Worm (Caenorhabditis elegans) whole organism, early embryonic: ENCODE measurements around the gene frpr-14.

Experiments
- B0310.2 ChIP-seq: sonication (generic microtip); optimal IDR thresholded peaks from 2 replicates; lab custom pipeline; 2016; ENCODE audit warnings: mild to moderate bottlenecking, missing genetic modification characterization, missing compliant biosample characterization
- F13C5.2 ChIP-seq: sonication (generic microtip); optimal IDR thresholded peaks from 2 replicates; lab custom pipeline; 2017; ENCODE audit warnings: mild to moderate bottlenecking, missing genetic modification characterization, inconsistent platforms, missing compliant biosample characterization
- aly-1 ChIP-seq: sonication (generic microtip); optimal IDR thresholded peaks from 2 replicates; lab custom pipeline; 2016; ENCODE audit warnings: missing genetic modification characterization, missing compliant biosample characterization
- ama-1 ChIP-seq: fragments of 150-350 bp; optimal IDR thresholded peaks from 2 replicates; lab custom pipeline; 2014
- ceh-13 ChIP-seq: fragments of 200-800 bp; sonication (Bioruptor generic); optimal IDR thresholded peaks from 2 replicates; lab custom pipeline; 2018; ENCODE audit warnings: mild to moderate bottlenecking, missing genetic modification characterization, missing compliant biosample characterization
- ceh-36 ChIP-seq: sonication (generic microtip); optimal IDR thresholded peaks from 2 replicates; lab custom pipeline; 2016; ENCODE audit warnings: missing genetic modification characterization, inconsistent platforms, missing compliant biosample characterization
- ets-7 ChIP-seq: sonication (generic microtip); optimal IDR thresholded peaks from 2 replicates; lab custom pipeline; 2016; ENCODE audit warnings: missing genotype, missing genetic modification characterization, missing compliant biosample characterization
- flt-1 ChIP-seq: fragments of 200-800 bp; sonication (Bioruptor generic); IDR thresholded peaks from 2 replicates; pipeline ENCODE4 v1.3.6; 2022; ENCODE audit warnings: missing genetic modification characterization, missing compliant biosample characterization
- hmbx-1 ChIP-seq: sonication (generic microtip); optimal IDR thresholded peaks from 2 replicates; lab custom pipeline; 2016; ENCODE audit warnings: mild to moderate bottlenecking, missing genetic modification characterization, missing compliant biosample characterization
- hmg-4 ChIP-seq: fragments of 200-800 bp; sonication (Bioruptor generic); optimal IDR thresholded peaks from 2 replicates; lab custom pipeline; 2018; ENCODE audit warnings: mild to moderate bottlenecking, missing genetic modification characterization, missing compliant biosample characterization
- hnd-1 ChIP-seq: sonication (generic microtip); optimal IDR thresholded peaks from 2 replicates; lab custom pipeline; 2016; ENCODE audit warnings: missing genetic modification characterization, missing compliant biosample characterization
- pes-1 ChIP-seq: fragments of 200-800 bp; sonication (Bioruptor generic); IDR thresholded peaks from 2 replicates; pipeline ENCODE4 v1.3.6; 2022; ENCODE audit warnings: missing genetic modification reagents, missing genetic modification characterization, missing compliant biosample characterization
- scrt-1 ChIP-seq: fragments of 200-800 bp; sonication (Bioruptor generic); IDR thresholded peaks from 2 replicates; pipeline ENCODE4 v1.3.6; 2022; ENCODE audit warnings: missing genetic modification characterization, missing compliant biosample characterization
- sea-1 ChIP-seq: fragments of 200-800 bp; sonication (Bioruptor generic); conservative IDR thresholded peaks from 2 replicates; pipeline ENCODE4 v1.3.6; 2022; ENCODE audit warnings: missing genetic modification characterization, missing compliant biosample characterization
- tbx-11 ChIP-seq: fragments of 200-800 bp; sonication (Bioruptor generic); IDR thresholded peaks from 2 replicates; pipeline ENCODE4 v1.3.6; 2022; ENCODE audit warnings: missing genetic modification characterization, missing compliant biosample characterization
- tbx-37 ChIP-seq: fragments of 200-800 bp; sonication (Bioruptor generic); conservative IDR thresholded peaks from 2 replicates; pipeline ENCODE4 v1.3.6; 2022; ENCODE audit warnings: missing genetic modification reagents, missing genetic modification characterization, missing compliant biosample characterization
- tra-4 ChIP-seq: sonication (generic microtip); optimal IDR thresholded peaks from 2 replicates; lab custom pipeline; 2017; ENCODE audit warnings: missing genetic modification characterization, missing compliant biosample characterization

Gene frpr-14

DNA sequence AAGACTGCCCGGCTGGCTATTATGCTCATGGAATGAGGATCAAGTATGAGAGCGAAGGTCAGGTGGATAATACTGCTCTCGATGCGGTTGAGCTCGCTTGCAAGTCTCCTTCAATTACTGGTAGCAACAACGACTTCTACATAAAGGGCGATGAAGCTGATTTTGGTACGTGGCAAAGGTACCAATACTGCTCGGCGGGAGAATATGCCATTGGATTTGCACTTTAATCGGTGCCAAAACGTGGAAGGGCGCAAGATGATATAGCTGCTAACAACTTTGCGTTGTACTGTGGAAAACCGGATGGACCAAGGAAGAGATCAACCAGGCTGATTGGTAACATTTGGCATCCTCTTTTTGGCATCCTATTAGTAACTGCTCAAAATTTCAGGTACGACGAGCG is 17.1 kb downstream of the frpr-14 start:
- no peak for TF ChIP-seq B0310.2 (tag; lab: Kevin White, UChicago)
- no peak for TF ChIP-seq ama-1 (lab: Kevin White, UChicago)
- TF ChIP-seq tra-4 (tag; lab: Kevin White, UChicago), result no peak

DNA sequence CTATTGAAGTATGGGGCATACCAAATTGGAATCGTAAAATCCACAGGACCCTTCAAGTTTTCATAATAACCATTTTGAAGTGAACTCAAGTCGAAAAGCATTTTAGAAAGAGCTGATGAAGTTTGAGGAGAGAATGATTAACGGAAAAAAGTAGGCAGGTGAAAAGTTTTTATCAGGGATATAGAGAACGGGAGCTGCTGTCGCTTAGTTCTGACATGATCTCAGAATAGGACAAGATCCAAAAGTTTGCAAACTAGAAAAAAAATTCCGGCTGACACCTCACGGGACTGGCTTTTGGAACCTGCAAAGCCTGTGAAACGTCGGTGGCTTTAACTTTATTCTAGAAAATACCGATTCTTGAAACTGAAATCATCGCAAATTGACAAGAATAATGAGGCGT is 20.3 kb downstream of the frpr-14 start, which contains the start of gene sri-46:
Gene sri-46, minus strand, starts transcription at position 101 of the 400 bp plus-strand sequence.
- TF ChIP-seq hmg-4 (GFP tag; lab: Kevin White, UChicago) (no peak), tra-4 (tag; lab: Kevin White, UChicago) (no peak), sea-1 (GFP tag; lab: Robert Waterston, UW) (no peak), pes-1 (GFP tag; lab: Robert Waterston, UW) (no peak), hnd-1 (tag; lab: Kevin White, UChicago) (no peak), ets-7 (no peak), tbx-37 (GFP tag; lab: Robert Waterston, UW) (no peak), F13C5.2 (no peak), ceh-36 (no peak), tbx-11 (GFP tag; lab: Robert Waterston, UW) (no peak), ama-1 (lab: Kevin White, UChicago) (no peak), aly-1 (tag; lab: Kevin White, UChicago) (no peak), scrt-1 (GFP tag; lab: Robert Waterston, UW) (no peak), ceh-13 (no peak), hmbx-1 (tag; lab: Kevin White, UChicago) (no peak)

DNA sequence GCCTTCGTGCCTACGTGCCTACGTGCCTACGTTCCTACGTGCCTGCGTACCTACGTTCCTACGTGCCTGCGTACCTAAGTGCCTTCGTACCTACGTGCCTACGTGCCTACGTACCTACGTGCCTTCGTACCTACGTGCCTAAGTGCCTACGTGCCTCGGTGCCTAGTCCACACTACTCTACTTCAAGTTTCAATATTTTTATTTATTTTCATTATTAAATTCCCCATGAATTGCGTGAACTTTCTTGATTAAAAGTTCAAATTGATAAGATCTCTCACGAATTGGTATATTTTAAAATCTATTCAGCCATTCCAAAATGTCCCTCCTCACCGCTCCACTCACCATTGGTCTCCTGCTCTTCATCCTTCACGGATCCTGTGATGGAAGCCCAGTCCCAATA is 23.4 kb downstream of the frpr-14 start, which contains the start of gene Y39F10C.3:
Gene Y39F10C.3, plus strand, starts transcription at position 301 of the 400 bp plus-strand sequence.
- no peak for TF ChIP-seq ceh-36
- no peak for TF ChIP-seq tra-4 (tag; lab: Kevin White, UChicago)
- TF ChIP-seq scrt-1 (GFP tag; lab: Robert Waterston, UW), result no peak
- no peak for TF ChIP-seq pes-1 (GFP tag; lab: Robert Waterston, UW)
- no peak for TF ChIP-seq B0310.2 (tag; lab: Kevin White, UChicago)

ce11 chrII:675303-675702 is 24.5 kb downstream of the frpr-14 start, which contains the start of gene Y39F10C.1:
Gene Y39F10C.1, plus strand, starts transcription at chrII:675603.
- TF ChIP-seq tra-4 (tag; lab: Kevin White, UChicago), result no peak
- TF ChIP-seq aly-1 (tag; lab: Kevin White, UChicago), result no peak
- no peak for TF ChIP-seq ama-1 (lab: Kevin White, UChicago)
- TF ChIP-seq pes-1 (GFP tag; lab: Robert Waterston, UW), result no peak
- TF ChIP-seq ceh-36, result no peak
- TF ChIP-seq hmg-4 (GFP tag; lab: Kevin White, UChicago), result no peak
- TF ChIP-seq ceh-13, result no peak
- TF ChIP-seq sea-1 (GFP tag; lab: Robert Waterston, UW), result no peak
- no peak for TF ChIP-seq tbx-37 (GFP tag; lab: Robert Waterston, UW)
- TF ChIP-seq scrt-1 (GFP tag; lab: Robert Waterston, UW), result no peak
- no peak for TF ChIP-seq B0310.2 (tag; lab: Kevin White, UChicago)
- no peak for TF ChIP-seq hnd-1 (tag; lab: Kevin White, UChicago)
- TF ChIP-seq flt-1, result no peak
- no peak for TF ChIP-seq F13C5.2
- TF ChIP-seq tbx-11 (GFP tag; lab: Robert Waterston, UW), result no peak
- TF ChIP-seq hmbx-1 (tag; lab: Kevin White, UChicago), result no peak

ce11 chrII:675822-676221 is 25.1 kb downstream of the frpr-14 start:
- TF ChIP-seq hmg-4 (GFP tag; lab: Kevin White, UChicago), result no peak
- no peak for TF ChIP-seq hnd-1 (tag; lab: Kevin White, UChicago)
- no peak for TF ChIP-seq scrt-1 (GFP tag; lab: Robert Waterston, UW)
- TF ChIP-seq tbx-11 (GFP tag; lab: Robert Waterston, UW), result no peak
- no peak for TF ChIP-seq hmbx-1 (tag; lab: Kevin White, UChicago)
- no peak for TF ChIP-seq ceh-13
- no peak for TF ChIP-seq ets-7
- no peak for TF ChIP-seq pes-1 (GFP tag; lab: Robert Waterston, UW)
- no peak for TF ChIP-seq sea-1 (GFP tag; lab: Robert Waterston, UW)
- TF ChIP-seq B0310.2 (tag; lab: Kevin White, UChicago), result no peak
- no peak for TF ChIP-seq F13C5.2
- no peak for TF ChIP-seq ama-1 (lab: Kevin White, UChicago)
- TF ChIP-seq aly-1 (tag; lab: Kevin White, UChicago), result no peak
- no peak for TF ChIP-seq flt-1
- no peak for TF ChIP-seq tbx-37 (GFP tag; lab: Robert Waterston, UW)
- TF ChIP-seq tra-4 (tag; lab: Kevin White, UChicago), result no peak
- TF ChIP-seq ceh-36, result no peak

ce11 chrII:678581-678980 is 27.8 kb downstream of the frpr-14 start, which contains the start of gene T02H6.9:
Gene T02H6.9, plus strand, starts transcription at chrII:678881.
- no peak for TF ChIP-seq tbx-37 (GFP tag; lab: Robert Waterston, UW)
- no peak for TF ChIP-seq scrt-1 (GFP tag; lab: Robert Waterston, UW)
- no peak for TF ChIP-seq tra-4 (tag; lab: Kevin White, UChicago)
- TF ChIP-seq ets-7, result no peak
- TF ChIP-seq ceh-13, result no peak
- no peak for TF ChIP-seq ama-1 (lab: Kevin White, UChicago)
- TF ChIP-seq B0310.2 (tag; lab: Kevin White, UChicago), result no peak
- no peak for TF ChIP-seq aly-1 (tag; lab: Kevin White, UChicago)
- no peak for TF ChIP-seq sea-1 (GFP tag; lab: Robert Waterston, UW)
- no peak for TF ChIP-seq F13C5.2
- TF ChIP-seq pes-1 (GFP tag; lab: Robert Waterston, UW), result no peak
- TF ChIP-seq flt-1, result no peak
- TF ChIP-seq hmg-4 (GFP tag; lab: Kevin White, UChicago), result no peak
- TF ChIP-seq ceh-36, result no peak
- no peak for TF ChIP-seq hmbx-1 (tag; lab: Kevin White, UChicago)

DNA sequence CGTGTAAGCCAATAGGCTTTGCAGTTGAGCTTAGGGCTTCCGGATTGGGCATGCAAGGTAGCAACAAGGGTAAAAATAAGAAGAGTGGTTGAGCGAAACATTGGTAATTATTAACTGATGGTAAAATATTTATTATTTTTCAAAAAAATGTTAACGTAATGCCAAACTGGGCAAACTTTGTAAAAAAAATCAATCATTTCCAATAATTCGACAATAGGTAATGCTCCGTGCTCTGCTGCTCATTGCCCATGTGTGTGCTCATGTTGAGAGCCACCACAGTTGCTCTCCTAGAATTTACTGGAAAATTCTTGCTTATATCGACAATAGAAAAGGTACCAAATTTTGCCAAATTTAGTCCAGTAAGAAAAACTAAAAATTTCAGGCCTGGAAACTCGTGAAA is 29.9 kb downstream of the frpr-14 start, which contains the start of the genes T02H6.10 and T02H6.8:
Gene T02H6.10, minus strand, starts transcription at position 101 of the 400 bp plus-strand sequence.
Gene T02H6.8, plus strand, starts transcription at position 221 of the 400 bp plus-strand sequence.
- no peak for TF ChIP-seq hmg-4 (GFP tag; lab: Kevin White, UChicago)
- TF ChIP-seq tbx-37 (GFP tag; lab: Robert Waterston, UW), result no peak
- TF ChIP-seq ets-7, result no peak
- TF ChIP-seq hnd-1 (tag; lab: Kevin White, UChicago), result no peak
- TF ChIP-seq ceh-36, result no peak
- TF ChIP-seq hmbx-1 (tag; lab: Kevin White, UChicago), result no peak
- no peak for TF ChIP-seq ama-1 (lab: Kevin White, UChicago)
- TF ChIP-seq F13C5.2, result no peak
